Worm (Caenorhabditis elegans) whole organism, L4 larva: ENCODE results near the gene hsp-16.2.

ENCODE experiments used
- R02D3.7 ChIP-seq: fragments of 150-350 bp; sonication (generic microtip); optimal IDR thresholded peaks from 3 replicates; lab custom pipeline; 2014; ENCODE audit warnings: missing biosample characterization, missing genetic modification characterization
- tag-97 ChIP-seq: fragments of 200-800 bp; sonication (Bioruptor generic); IDR thresholded peaks from 2 replicates; pipeline ENCODE4 v1.3.6; 2022; ENCODE audit warnings: missing genetic modification characterization, missing compliant biosample characterization

- TF ChIP-seq R02D3.7 (tag; lab: Kevin White, UChicago) (no peak), tag-97 (GFP tag; lab: Robert Waterston, UW) (no peak)
Observed at ce11 chrV:1755589-1755988, 49.2 kb downstream of the hsp-16.2 start, which contains the start of gene ZK697.14.
